Worm (Caenorhabditis elegans) whole organism, L4/young adult: Measurements from ENCODE around the gene F56D5.6.

Experiments
- W03F9.2 ChIP-seq: fragments of 150-350 bp; optimal IDR thresholded peaks from 2 replicates; lab custom pipeline; 2014; ENCODE audit warnings: missing biosample characterization, missing genetic modification characterization
- him-1 ChIP-seq: sonication (generic microtip); optimal IDR thresholded peaks from 2 replicates; lab custom pipeline; 2016; ENCODE audit warnings: missing genotype, missing genetic modification reagents, missing genetic modification characterization, missing compliant biosample characterization

DNA sequence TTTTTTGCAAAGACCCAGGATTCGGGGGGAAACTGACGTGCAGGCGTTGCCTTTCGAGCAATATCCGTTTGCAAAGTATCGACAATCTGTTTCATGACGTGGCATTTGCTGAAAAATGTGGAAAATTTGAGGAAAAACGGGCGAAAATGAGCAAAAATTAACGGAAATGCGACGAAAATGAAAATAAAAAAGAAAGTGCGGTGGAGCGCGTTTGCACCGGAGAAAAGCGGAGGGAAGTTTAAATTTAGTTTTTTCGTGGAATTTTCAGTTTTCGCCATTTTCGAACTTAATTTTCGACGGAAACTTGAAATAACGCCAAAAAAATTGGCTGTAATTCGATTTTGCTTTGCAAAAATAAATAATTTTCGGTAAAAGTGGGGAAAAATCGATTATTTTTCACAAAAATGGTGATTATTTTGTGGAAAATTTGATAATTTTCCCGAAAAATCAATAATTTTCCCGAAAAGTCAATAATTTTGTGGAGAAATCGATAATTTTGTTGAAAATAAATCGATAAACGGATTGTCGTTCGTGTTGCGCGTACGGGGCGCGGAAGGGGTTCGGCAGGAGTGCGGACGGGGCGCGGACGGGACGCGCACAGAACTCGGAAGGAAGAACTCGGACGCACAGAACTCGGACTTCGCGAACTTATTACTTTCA lies 2.2 kb downstream of the F56D5.6 start:
- TF ChIP-seq him-1 (no peak), W03F9.2 (tag; lab: Kevin White, UChicago) (no peak)
